Worm (Caenorhabditis elegans) whole organism, young adult: Measurements from ENCODE around the gene srz-67.

Experiments used
- B0019.2 ChIP-seq: fragments of 200-800 bp; sonication (Bioruptor generic); conservative IDR thresholded peaks from 2 replicates; pipeline ENCODE4 v1.3.6; 2022; ENCODE audit warnings: missing genetic modification reagents, missing genetic modification characterization, missing compliant biosample characterization
- B0035.1 ChIP-seq: sonication (generic microtip); optimal IDR thresholded peaks from 2 replicates; lab custom pipeline; 2016; ENCODE audit warnings: missing genetic modification characterization, mild to moderate bottlenecking, missing compliant biosample characterization, missing genotype, missing genetic modification reagents
- D2030.7 ChIP-seq: fragments of 200-800 bp; sonication (Bioruptor generic); IDR thresholded peaks from 2 replicates; pipeline ENCODE4 v1.3.6; 2022; ENCODE audit warnings: missing genetic modification reagents, missing genetic modification characterization, missing compliant biosample characterization
- F10E7.11 ChIP-seq: sonication (generic microtip); optimal IDR thresholded peaks from 2 replicates; lab custom pipeline; 2017; ENCODE audit warnings: mild to moderate bottlenecking, missing genetic modification characterization, moderate library complexity, missing compliant biosample characterization
- F22D6.2 ChIP-seq: sonication (generic microtip); optimal IDR thresholded peaks from 2 replicates; lab custom pipeline; 2016; ENCODE audit warnings: mild to moderate bottlenecking, missing genetic modification characterization, missing compliant biosample characterization
- F23B12.7 ChIP-seq: sonication (generic microtip); optimal IDR thresholded peaks from 2 replicates; lab custom pipeline; 2017; ENCODE audit warnings: missing genetic modification characterization, mild to moderate bottlenecking, missing compliant biosample characterization, antibody characterized with exemption, moderate library complexity; ENCODE audit not compliant: insufficient read depth
- F33H1.4 ChIP-seq: fragments of 200-800 bp; sonication (Bioruptor generic); IDR thresholded peaks from 2 replicates; pipeline ENCODE4 v1.3.6; 2022; ENCODE audit warnings: missing genetic modification reagents, missing genetic modification characterization, missing compliant biosample characterization
- F39B2.1 ChIP-seq: fragments of 200-800 bp; sonication (Bioruptor generic); IDR thresholded peaks from 2 replicates; pipeline ENCODE4 v1.3.6; 2022; ENCODE audit warnings: missing genetic modification reagents, missing genetic modification characterization, missing compliant biosample characterization
- Y53F4B.3 ChIP-seq: fragments of 200-800 bp; sonication (Bioruptor generic); IDR thresholded peaks from 2 replicates; pipeline ENCODE4 v1.3.6; 2022; ENCODE audit warnings: missing genetic modification reagents, missing genetic modification characterization, missing compliant biosample characterization
- Y67H2A.10 ChIP-seq: fragments of 200-800 bp; sonication (Bioruptor generic); conservative IDR thresholded peaks from 2 replicates; pipeline ENCODE4 v1.3.6; 2022; ENCODE audit warnings: missing genetic modification reagents, missing genetic modification characterization, missing compliant biosample characterization
- athp-1 ChIP-seq: sonication (generic microtip); optimal IDR thresholded peaks from 2 replicates; lab custom pipeline; 2017; ENCODE audit warnings: mild to moderate bottlenecking, missing genetic modification characterization, missing compliant biosample characterization
- attf-6 ChIP-seq: fragments of 200-800 bp; sonication (Bioruptor generic); IDR thresholded peaks from 2 replicates; pipeline ENCODE4 v1.3.6; 2022; ENCODE audit warnings: missing genetic modification reagents, missing genetic modification characterization, missing compliant biosample characterization
- ceh-100 ChIP-seq: fragments of 200-800 bp; sonication (Bioruptor generic); IDR thresholded peaks from 2 replicates; pipeline ENCODE4 v1.3.6; 2022; ENCODE audit warnings: missing genetic modification reagents, missing genetic modification characterization, missing compliant biosample characterization
- die-1 ChIP-seq: sonication (generic microtip); optimal IDR thresholded peaks from 2 replicates; lab custom pipeline; 2016; ENCODE audit warnings: missing genotype, mild to moderate bottlenecking, missing genetic modification characterization, missing compliant biosample characterization
- dpl-1 ChIP-seq: fragments of 150-350 bp; optimal IDR thresholded peaks from 2 replicates; lab custom pipeline; 2014; ENCODE audit warnings: missing biosample characterization, missing genetic modification reagents, missing genetic modification characterization
- efl-1 ChIP-seq: fragments of 150-350 bp; optimal IDR thresholded peaks from 2 replicates; lab custom pipeline; 2014; ENCODE audit warnings: missing biosample characterization, missing genetic modification reagents, missing genetic modification characterization
- egl-44 ChIP-seq: fragments of 200-800 bp; sonication (Bioruptor generic); IDR thresholded peaks from 2 replicates; pipeline ENCODE4 v1.3.6; 2022; ENCODE audit warnings: missing genetic modification reagents, missing genetic modification characterization, missing compliant biosample characterization
- gei-17 ChIP-seq: fragments of 200-800 bp; sonication (Bioruptor generic); optimal IDR thresholded peaks from 2 replicates; lab custom pipeline; 2018; ENCODE audit warnings: mild to moderate bottlenecking, missing genetic modification characterization, missing compliant biosample characterization
- hmg-1.2 ChIP-seq: fragments of 200-800 bp; sonication (Bioruptor generic); IDR thresholded peaks from 2 replicates; pipeline ENCODE4 v1.3.6; 2022; ENCODE audit warnings: missing genetic modification reagents, missing genetic modification characterization, missing compliant biosample characterization
- hrde-1 ChIP-seq: sonication (generic microtip); optimal IDR thresholded peaks from 2 replicates; lab custom pipeline; 2016; ENCODE audit warnings: missing genetic modification characterization, mild to moderate bottlenecking, missing compliant biosample characterization, moderate library complexity, missing genotype, missing genetic modification reagents, borderline replicate concordance
- lsl-1 ChIP-seq: fragments of 200-800 bp; sonication (Bioruptor generic); optimal IDR thresholded peaks from 2 replicates; lab custom pipeline; 2018; ENCODE audit warnings: mild to moderate bottlenecking, missing genetic modification characterization, moderate library complexity, missing compliant biosample characterization
- madf-3 ChIP-seq: fragments of 200-800 bp; sonication (Bioruptor generic); IDR thresholded peaks from 2 replicates; pipeline ENCODE4 v1.3.6; 2022; ENCODE audit warnings: missing genetic modification reagents, missing genetic modification characterization, missing compliant biosample characterization
- madf-6 ChIP-seq: fragments of 200-800 bp; sonication (Bioruptor generic); IDR thresholded peaks from 2 replicates; pipeline ENCODE4 v1.3.6; 2022; ENCODE audit warnings: missing genetic modification reagents, missing genetic modification characterization, missing compliant biosample characterization
- madf-8 ChIP-seq: fragments of 200-800 bp; sonication (Bioruptor generic); conservative IDR thresholded peaks from 2 replicates; pipeline ENCODE4 v1.3.6; 2022; ENCODE audit warnings: missing genetic modification reagents, missing genetic modification characterization, missing compliant biosample characterization
- mcd-1 ChIP-seq: fragments of 200-800 bp; sonication (Bioruptor generic); IDR thresholded peaks from 2 replicates; pipeline ENCODE4 v1.3.6; 2022; ENCODE audit warnings: missing genetic modification reagents, missing genetic modification characterization, missing compliant biosample characterization
- mes-4 ChIP-seq: sonication (generic microtip); optimal IDR thresholded peaks from 2 replicates; lab custom pipeline; 2016; ENCODE audit warnings: missing genotype, missing genetic modification characterization, missing compliant biosample characterization
- nfya-1 ChIP-seq: sonication (generic microtip); optimal IDR thresholded peaks from 2 replicates; lab custom pipeline; 2017; ENCODE audit warnings: antibody characterized with exemption, missing compliant biosample characterization, missing genetic modification characterization, borderline replicate concordance; ENCODE audit not compliant: insufficient read depth
- pbrm-1 ChIP-seq: fragments of 200-800 bp; sonication (Bioruptor generic); IDR thresholded peaks from 2 replicates; pipeline ENCODE4 v1.3.6; 2022; ENCODE audit warnings: missing genetic modification reagents, missing genetic modification characterization, missing compliant biosample characterization
- pha-4 ChIP-seq: fragments of 150-350 bp; sonication (generic microtip); optimal IDR thresholded peaks from 2 replicates; lab custom pipeline; 2014; ENCODE audit warnings: missing biosample characterization, missing genetic modification reagents, missing genetic modification characterization
- rcor-1 ChIP-seq: fragments of 200-800 bp; sonication (Bioruptor generic); IDR thresholded peaks from 2 replicates; pipeline ENCODE4 v1.3.6; 2022; ENCODE audit warnings: missing genetic modification reagents, missing genetic modification characterization, missing compliant biosample characterization
- sdz-38 ChIP-seq: sonication (generic microtip); optimal IDR thresholded peaks from 2 replicates; lab custom pipeline; 2016; ENCODE audit warnings: missing genotype, missing genetic modification characterization, missing compliant biosample characterization
- snpc-1.1 ChIP-seq: sonication (generic microtip); optimal IDR thresholded peaks from 2 replicates; lab custom pipeline; 2017; ENCODE audit warnings: missing genetic modification characterization, mild to moderate bottlenecking, missing compliant biosample characterization, antibody characterized with exemption, moderate library complexity, missing genotype, missing genetic modification reagents; ENCODE audit not compliant: insufficient read depth
- snpc-3.4 ChIP-seq: sonication (generic microtip); optimal IDR thresholded peaks from 2 replicates; lab custom pipeline; 2017; ENCODE audit warnings: missing genetic modification characterization, mild to moderate bottlenecking, missing compliant biosample characterization, antibody characterized with exemption, moderate library complexity, missing genotype, missing genetic modification reagents
- somi-1 ChIP-seq: fragments of 200-800 bp; sonication (Bioruptor generic); optimal IDR thresholded peaks from 2 replicates; lab custom pipeline; 2018; ENCODE audit warnings: mild to moderate bottlenecking, missing genetic modification characterization, missing compliant biosample characterization
- tbx-9 ChIP-seq: sonication (generic microtip); optimal IDR thresholded peaks from 2 replicates; lab custom pipeline; 2016; ENCODE audit warnings: borderline replicate concordance, missing genetic modification characterization, inconsistent platforms, missing compliant biosample characterization
- xnd-1 ChIP-seq: sonication (generic microtip); optimal IDR thresholded peaks from 2 replicates; lab custom pipeline; 2016; ENCODE audit warnings: missing genotype, missing genetic modification reagents, missing genetic modification characterization, missing compliant biosample characterization
- ztf-25 ChIP-seq: fragments of 200-800 bp; sonication (Bioruptor generic); IDR thresholded peaks from 2 replicates; pipeline ENCODE4 v1.3.6; 2022; ENCODE audit warnings: missing genetic modification reagents, missing genetic modification characterization, missing compliant biosample characterization

srz-67 gene

ce11 chrII:3249406-3249805, 12.5 kb upstream of the srz-67 start, which contains the start of gene clec-124:
Gene clec-124, plus strand, starts transcription at chrII:3249706.
- TF ChIP-seq attf-6 (no peak), F39B2.1 (no peak), gei-17 (GFP tag; lab: Kevin White, UChicago) (no peak), die-1 (no peak), mcd-1 (GFP tag; lab: Robert Waterston, UW) (no peak), F10E7.11 (tag; lab: Kevin White, UChicago) (no peak), nfya-1 (tag; lab: Kevin White, UChicago) (no peak), ceh-100 (GFP tag; lab: Robert Waterston, UW) (no peak), pha-4 (no peak), somi-1 (GFP tag; lab: Kevin White, UChicago) (no peak), Y67H2A.10 (GFP tag; lab: Robert Waterston, UW) (no peak), mes-4 (tag; lab: Kevin White, UChicago) (no peak), madf-3 (no peak), athp-1 (no peak), tbx-9 (tag; lab: Kevin White, UChicago) (no peak)

- TF ChIP-seq sdz-38 = no peak
- TF ChIP-seq ztf-25 = no peak
- no peak for TF ChIP-seq D2030.7 (GFP tag; lab: Robert Waterston, UW)
- no peak for TF ChIP-seq F23B12.7 (tag; lab: Kevin White, UChicago)
- TF ChIP-seq B0035.1 = no peak
- no peak for TF ChIP-seq Y53F4B.3 (GFP tag; lab: Robert Waterston, UW)
- TF ChIP-seq hmg-1.2 = peak; percentile 91
- no peak for TF ChIP-seq egl-44 (GFP tag; lab: Robert Waterston, UW)
- TF ChIP-seq madf-8 = peak; percentile 86
- TF ChIP-seq xnd-1 (tag; lab: Kevin White, UChicago) = peak; percentile 77
- no peak for TF ChIP-seq die-1
- TF ChIP-seq lsl-1 (GFP tag; lab: Kevin White, UChicago) = peak; percentile 27
- peak; percentile 13 for TF ChIP-seq snpc-3.4 (tag; lab: Kevin White, UChicago)
- 0 out of 2 replicates have a peak, but pooled peaks have one; percentile 24 for TF ChIP-seq F33H1.4
- peak; percentile 88 for TF ChIP-seq madf-6 (GFP tag; lab: Robert Waterston, UW)
- TF ChIP-seq snpc-1.1 (tag; lab: Kevin White, UChicago) = peak; percentile 31
- TF ChIP-seq efl-1 = peak; percentile 90
- TF ChIP-seq B0019.2 (GFP tag; lab: Robert Waterston, UW) = no peak
- TF ChIP-seq F22D6.2 (tag; lab: Kevin White, UChicago) = no peak
- 0 out of 2 replicates have a peak, but pooled peaks have one; percentile 11 for TF ChIP-seq pbrm-1
- TF ChIP-seq dpl-1 (GFP tag; lab: Kevin White, UChicago) = peak; percentile 58
- 0 out of 2 replicates have a peak, but pooled peaks have one; percentile 10 for TF ChIP-seq rcor-1
- no peak for TF ChIP-seq hrde-1 (tag; lab: Kevin White, UChicago)
Measured at ce11 chrII:3248043-3248718, 11.2 kb upstream of the srz-67 start, which contains the start of the genes fbxc-50 and C17F4.2. Gene fbxc-50, minus strand, starts transcription at chrII:3248123. Gene C17F4.2, plus strand, starts transcription at chrII:3248668.
